Worm (Caenorhabditis elegans) whole organism, L4 larva: ENCODE data around the gene sprr-1.

Experiments
- D1046.2 ChIP-seq: fragments of 200-800 bp; sonication (Bioruptor generic); IDR thresholded peaks from 2 replicates; pipeline ENCODE4 v1.3.6; 2022; ENCODE audit warnings: missing genetic modification characterization, missing compliant biosample characterization
- F10B5.3 ChIP-seq: sonication (generic microtip); optimal IDR thresholded peaks from 2 replicates; lab custom pipeline; 2016; ENCODE audit warnings: mild to moderate bottlenecking, missing genetic modification characterization, missing compliant biosample characterization
- F26F4.8 ChIP-seq: fragments of 200-800 bp; sonication (Bioruptor generic); conservative IDR thresholded peaks from 2 replicates; pipeline ENCODE4 v1.3.6; 2022; ENCODE audit warnings: missing genetic modification characterization, missing compliant biosample characterization
- F37D6.2 ChIP-seq: sonication (generic microtip); optimal IDR thresholded peaks from 2 replicates; lab custom pipeline; 2016; ENCODE audit warnings: mild to moderate bottlenecking, missing genetic modification characterization, missing compliant biosample characterization
- F49E8.2 ChIP-seq: sonication (generic microtip); optimal IDR thresholded peaks from 2 replicates; lab custom pipeline; 2016; ENCODE audit warnings: missing compliant biosample characterization, mild to moderate bottlenecking, missing genetic modification characterization, borderline replicate concordance
- Y105C5A.15 ChIP-seq: fragments of 200-800 bp; sonication (Bioruptor generic); IDR thresholded peaks from 2 replicates; pipeline ENCODE4 v1.3.6; 2022; ENCODE audit warnings: missing genetic modification characterization, missing compliant biosample characterization
- Y75B8A.6 ChIP-seq: fragments of 200-800 bp; sonication (Bioruptor generic); IDR thresholded peaks from 2 replicates; pipeline ENCODE4 v1.3.6; 2022; ENCODE audit warnings: missing genetic modification reagents, missing genetic modification characterization, missing compliant biosample characterization
- aha-1 ChIP-seq: fragments of 150-350 bp; peaks from one replicate; lab custom pipeline; 2014; ENCODE audit warnings: missing biosample characterization, missing genetic modification characterization
- ama-1 ChIP-seq: fragments of 150-350 bp; optimal IDR thresholded peaks from 2 replicates; lab custom pipeline; 2014; ENCODE audit warnings: inconsistent platforms, mixed read lengths
- attf-4 ChIP-seq: sonication (generic microtip); optimal IDR thresholded peaks from 3 replicates; lab custom pipeline; 2017; ENCODE audit warnings: missing biosample characterization, missing genetic modification characterization
- ceh-44 ChIP-seq: fragments of 200-800 bp; sonication (Bioruptor generic); IDR thresholded peaks from 2 replicates; pipeline ENCODE4 v1.3.6; 2022; ENCODE audit warnings: missing genetic modification reagents, missing genetic modification characterization, missing compliant biosample characterization
- ceh-82 ChIP-seq: sonication (generic microtip); optimal IDR thresholded peaks from 2 replicates; lab custom pipeline; 2017; ENCODE audit warnings: missing biosample characterization, missing genetic modification characterization
- ces-1 ChIP-seq: fragments of 150-350 bp; sonication (generic microtip); optimal IDR thresholded peaks from 4 replicates; lab custom pipeline; 2014; ENCODE audit warnings: missing biosample characterization, missing genetic modification reagents, missing genetic modification characterization
- cey-2 ChIP-seq: sonication (generic microtip); optimal IDR thresholded peaks from 3 replicates; lab custom pipeline; 2017; ENCODE audit warnings: missing genetic modification characterization, mild to moderate bottlenecking, missing compliant biosample characterization, antibody characterized with exemption, borderline replicate concordance; ENCODE audit not compliant: insufficient read depth
- ctbp-1 ChIP-seq: fragments of 200-800 bp; sonication (Bioruptor generic); IDR thresholded peaks from 2 replicates; pipeline ENCODE4 v1.3.6; 2022; ENCODE audit warnings: missing genetic modification reagents, missing genetic modification characterization, missing compliant biosample characterization
- daf-12 ChIP-seq: fragments of 150-350 bp; optimal IDR thresholded peaks from 2 replicates; lab custom pipeline; 2014; ENCODE audit warnings: missing biosample characterization, missing genetic modification reagents, missing genetic modification characterization
- daf-16 ChIP-seq, 3 experiments: sonication (generic microtip); optimal IDR thresholded peaks; 2 replicates each; lab custom pipeline; 2016 to 2017; ENCODE audit warnings: missing genetic modification characterization in 3 of 3, missing genetic modification reagents in 3 of 3, mild to moderate bottlenecking in 2 of 3, missing compliant biosample characterization in 2 of 3, missing biosample characterization in 1 of 3, moderate library complexity in 1 of 3
- dmd-6 ChIP-seq: fragments of 200-800 bp; sonication (Bioruptor generic); IDR thresholded peaks from 2 replicates; pipeline ENCODE4 v1.3.6; 2022; ENCODE audit warnings: missing genetic modification reagents, missing genetic modification characterization, missing compliant biosample characterization
- dmd-8 ChIP-seq: fragments of 200-800 bp; sonication (Bioruptor generic); IDR thresholded peaks from 2 replicates; pipeline ENCODE4 v1.3.6; 2022; ENCODE audit warnings: missing genetic modification characterization, missing compliant biosample characterization
- dmd-9 ChIP-seq: fragments of 200-800 bp; sonication (Bioruptor generic); IDR thresholded peaks from 2 replicates; pipeline ENCODE4 v1.3.6; 2022; ENCODE audit warnings: missing genetic modification reagents, missing genetic modification characterization, missing compliant biosample characterization
- dpl-1 ChIP-seq: fragments of 150-350 bp; optimal IDR thresholded peaks from 2 replicates; lab custom pipeline; 2014; ENCODE audit warnings: missing biosample characterization, missing genetic modification reagents, missing genetic modification characterization
- dve-1 ChIP-seq: sonication (generic microtip); optimal IDR thresholded peaks from 2 replicates; lab custom pipeline; 2017; ENCODE audit warnings: antibody characterized with exemption, mild to moderate bottlenecking, missing genetic modification characterization, missing compliant biosample characterization; ENCODE audit not compliant: insufficient read depth
- fkh-10 ChIP-seq: fragments of 150-350 bp; optimal IDR thresholded peaks from 2 replicates; lab custom pipeline; 2014; ENCODE audit warnings: missing biosample characterization, missing genetic modification reagents, missing genetic modification characterization
- fos-1 ChIP-seq: fragments of 150-350 bp; optimal IDR thresholded peaks from 2 replicates; lab custom pipeline; 2014; ENCODE audit warnings: missing biosample characterization, missing genetic modification characterization
- hlh-11 ChIP-seq: fragments of 200-800 bp; sonication (Bioruptor generic); optimal IDR thresholded peaks from 2 replicates; lab custom pipeline; 2018; ENCODE audit warnings: mild to moderate bottlenecking, missing genetic modification characterization, missing compliant biosample characterization
- lim-7 ChIP-seq: fragments of 200-800 bp; sonication (Bioruptor generic); IDR thresholded peaks from 2 replicates; pipeline ENCODE4 v1.3.6; 2022; ENCODE audit warnings: missing genetic modification characterization, missing compliant biosample characterization
- lin-1 ChIP-seq: fragments of 200-800 bp; sonication (Bioruptor generic); IDR thresholded peaks from 2 replicates; pipeline ENCODE4 v1.3.6; 2022; ENCODE audit warnings: missing genetic modification reagents, missing genetic modification characterization, missing compliant biosample characterization
- lin-13 ChIP-seq: fragments of 150-350 bp; optimal IDR thresholded peaks from 2 replicates; lab custom pipeline; 2014; ENCODE audit warnings: missing biosample characterization, missing genetic modification reagents, missing genetic modification characterization
- lin-15B ChIP-seq: fragments of 150-350 bp; sonication (generic microtip); optimal IDR thresholded peaks from 3 replicates; lab custom pipeline; 2014; ENCODE audit warnings: missing biosample characterization, missing genetic modification characterization
- lin-29 ChIP-seq: fragments of 200-800 bp; sonication (Bioruptor generic); IDR thresholded peaks from 2 replicates; pipeline ENCODE4 v1.3.6; 2022; ENCODE audit warnings: missing genetic modification reagents, missing genetic modification characterization, missing compliant biosample characterization
- lin-38 ChIP-seq: fragments of 200-800 bp; sonication (Bioruptor generic); IDR thresholded peaks from 2 replicates; pipeline ENCODE4 v1.3.6; 2022; ENCODE audit warnings: missing genetic modification reagents, missing genetic modification characterization, missing compliant biosample characterization
- lsy-2 ChIP-seq, 2 experiments: fragments of 150-350 bp in 1 of 2; sonication (generic microtip) in 1 of 2; optimal IDR thresholded peaks; 2 replicates each; lab custom pipeline; 2014 to 2017; ENCODE audit warnings: missing biosample characterization in 2 of 2, missing genetic modification characterization in 2 of 2
- madf-5 ChIP-seq, 2 experiments: fragments of 200-800 bp; sonication (Bioruptor generic); IDR thresholded peaks; 2 replicates each; pipeline ENCODE4 v1.3.6; 2022; ENCODE audit warnings: missing compliant biosample characterization in 2 of 2, missing genetic modification characterization in 2 of 2
- madf-9 ChIP-seq: fragments of 200-800 bp; sonication (Bioruptor generic); conservative IDR thresholded peaks from 2 replicates; pipeline ENCODE4 v1.3.6; 2022; ENCODE audit warnings: missing genetic modification reagents, missing genetic modification characterization, missing compliant biosample characterization
- mdl-1 ChIP-seq, 2 experiments: fragments of 150-350 bp in 1 of 2; sonication (generic microtip) in 1 of 2; optimal IDR thresholded peaks; 2 replicates each; lab custom pipeline; 2014 to 2017; ENCODE audit warnings: missing biosample characterization in 2 of 2, missing genetic modification characterization in 2 of 2
- mdt-29 ChIP-seq: fragments of 200-800 bp; sonication (Bioruptor generic); IDR thresholded peaks from 2 replicates; pipeline ENCODE4 v1.3.6; 2022; ENCODE audit warnings: missing genetic modification reagents, missing genetic modification characterization, missing compliant biosample characterization
- mxl-2 ChIP-seq: fragments of 200-800 bp; sonication (Bioruptor generic); conservative IDR thresholded peaks from 2 replicates; pipeline ENCODE4 v1.3.6; 2022; ENCODE audit warnings: missing genetic modification reagents, missing genetic modification characterization, missing compliant biosample characterization
- mxl-3 ChIP-seq: fragments of 200-800 bp; sonication (Bioruptor generic); optimal IDR thresholded peaks from 2 replicates; lab custom pipeline; 2018; ENCODE audit warnings: mild to moderate bottlenecking, missing genetic modification characterization, missing compliant biosample characterization
- nhr-10 ChIP-seq: fragments of 150-350 bp; optimal IDR thresholded peaks from 2 replicates; lab custom pipeline; 2014; ENCODE audit warnings: missing biosample characterization, missing genetic modification characterization
- nhr-11 ChIP-seq: fragments of 150-350 bp; optimal IDR thresholded peaks from 2 replicates; lab custom pipeline; 2014; ENCODE audit warnings: missing biosample characterization, missing genetic modification characterization
- nhr-237 ChIP-seq: sonication (generic microtip); optimal IDR thresholded peaks from 2 replicates; lab custom pipeline; 2017; ENCODE audit warnings: missing biosample characterization, missing genetic modification characterization
- php-3 ChIP-seq: fragments of 200-800 bp; sonication (Bioruptor generic); IDR thresholded peaks from 2 replicates; pipeline ENCODE4 v1.3.6; 2022; ENCODE audit warnings: missing genetic modification reagents, missing genetic modification characterization, missing compliant biosample characterization
- pqm-1 ChIP-seq: sonication (generic microtip); optimal IDR thresholded peaks from 2 replicates; lab custom pipeline; 2017; ENCODE audit warnings: missing biosample characterization, missing genetic modification characterization
- sdz-12 ChIP-seq: fragments of 200-800 bp; sonication (Bioruptor generic); optimal IDR thresholded peaks from 2 replicates; lab custom pipeline; 2018; ENCODE audit warnings: mild to moderate bottlenecking, missing genetic modification characterization, missing compliant biosample characterization
- spr-3 ChIP-seq: fragments of 200-800 bp; sonication (Bioruptor generic); optimal IDR thresholded peaks from 2 replicates; lab custom pipeline; 2018; ENCODE audit warnings: mild to moderate bottlenecking, missing genetic modification characterization, missing compliant biosample characterization
- unc-130 ChIP-seq: sonication (generic microtip); optimal IDR thresholded peaks from 2 replicates; lab custom pipeline; 2016; ENCODE audit warnings: missing genetic modification reagents, missing genetic modification characterization, missing compliant biosample characterization
- unc-39 ChIP-seq: sonication (generic microtip); optimal IDR thresholded peaks from 2 replicates; lab custom pipeline; 2017; ENCODE audit warnings: missing biosample characterization, missing genetic modification characterization
- zfp-2 ChIP-seq: sonication (generic microtip); optimal IDR thresholded peaks from 2 replicates; lab custom pipeline; 2016; ENCODE audit warnings: mild to moderate bottlenecking, missing genetic modification characterization, missing compliant biosample characterization
- zfp-3 ChIP-seq: fragments of 200-800 bp; sonication (Bioruptor generic); conservative IDR thresholded peaks from 2 replicates; pipeline ENCODE4 v1.3.6; 2022; ENCODE audit warnings: missing genetic modification reagents, missing genetic modification characterization, missing compliant biosample characterization
- zip-11 ChIP-seq: fragments of 200-800 bp; sonication (Bioruptor generic); IDR thresholded peaks from 2 replicates; pipeline ENCODE4 v1.3.6; 2022; ENCODE audit warnings: missing genetic modification characterization, missing compliant biosample characterization
- zip-2 ChIP-seq: fragments of 150-350 bp; optimal IDR thresholded peaks from 2 replicates; lab custom pipeline; 2014; ENCODE audit warnings: missing biosample characterization, missing genetic modification characterization

Gene sprr-1

DNA sequence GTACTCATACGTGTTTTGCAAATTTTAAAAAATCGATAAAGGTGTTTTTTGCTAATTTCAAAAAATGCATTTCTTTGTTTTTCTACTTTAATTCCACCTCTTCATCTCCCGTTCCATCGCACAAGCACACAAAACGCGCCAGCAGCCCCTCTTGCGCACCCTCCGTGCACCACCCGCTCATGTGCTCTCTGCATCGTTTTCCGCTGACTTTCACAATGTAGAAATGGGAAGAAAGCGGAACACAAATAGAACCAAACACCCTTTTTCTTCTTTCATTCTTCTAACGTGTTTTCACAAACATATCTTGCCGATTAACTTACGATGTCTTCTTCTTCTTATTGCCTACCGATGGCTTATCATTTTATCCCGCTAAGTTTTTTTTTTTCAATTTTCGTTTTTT, 26.7 kb downstream of the sprr-1 start (continued):
- TF ChIP-seq ctbp-1 (peak; percentile 80), hlh-11 (tag; lab: Kevin White, UChicago) (peak; percentile 93), daf-16 (GFP tag; optimal IDR thresholded peaks at IDR 0.05; lab: Kevin White, UChicago) (peak in 1 of 2 experiments; percentile 59), daf-16 (tag; optimal IDR thresholded peaks at IDR 0.05; lab: Kevin White, UChicago) (peak; percentile 35), aha-1 (tag; lab: Kevin White, UChicago) (peak; percentile 99), unc-130 (no peak), fkh-10 (GFP tag; lab: Kevin White, UChicago) (peak; percentile 58), nhr-237 (tag; lab: Kevin White, UChicago) (no peak), pqm-1 (peak; percentile 16), attf-4 (tag; lab: Kevin White, UChicago) (no peak), unc-39 (tag; lab: Kevin White, UChicago) (no peak), zip-11 (GFP tag; lab: Robert Waterston, UW) (no peak), sdz-12 (GFP tag; lab: Kevin White, UChicago) (no peak), nhr-11 (peak; percentile 62), dve-1 (tag; lab: Kevin White, UChicago) (peak; percentile 94), ces-1 (peak; percentile 12), dmd-6 (peak; percentile 92), lim-7 (GFP tag; lab: Robert Waterston, UW) (no peak), cey-2 (tag; lab: Kevin White, UChicago) (no peak), F26F4.8 (GFP tag; lab: Robert Waterston, UW) (no peak), F10B5.3 (no peak), php-3 (GFP tag; lab: Robert Waterston, UW) (no peak), lin-1 (GFP tag; lab: Robert Waterston, UW) (peak; percentile 57; the same call in 1 of the 2 replicates), F37D6.2 (tag; lab: Kevin White, UChicago) (peak; percentile 80), zfp-2 (tag; lab: Kevin White, UChicago) (no peak), spr-3 (GFP tag; lab: Kevin White, UChicago) (no peak), zfp-3 (GFP tag; lab: Robert Waterston, UW) (peak; percentile 84), lin-13 (GFP tag; lab: Kevin White, UChicago) (peak; percentile 90), ama-1 (lab: Kevin White, UChicago) (peak; percentile 4), D1046.2 (no peak), Y75B8A.6 (GFP tag; lab: Robert Waterston, UW) (no peak), madf-5 (GFP tag; IDR thresholded peaks at IDR 0.05; lab: Robert Waterston, UW) (no peak), lin-15B (tag; lab: Kevin White, UChicago) (no peak), madf-9 (GFP tag; lab: Robert Waterston, UW) (peak; percentile 48; the same call in 1 of the 2 replicates), zip-2 (no peak), ceh-44 (0 out of 2 replicates have a peak, but pooled peaks have one; percentile 32), dpl-1 (GFP tag; lab: Kevin White, UChicago) (peak; percentile 69), nhr-10 (no peak), lin-29 (GFP tag; lab: Robert Waterston, UW) (no peak), mxl-2 (peak; percentile 50; the same call in 1 of the 2 replicates), fos-1 (no peak), lin-38 (GFP tag; lab: Robert Waterston, UW) (no peak), ceh-82 (no peak), daf-12 (tag; lab: Kevin White, UChicago) (no peak), F49E8.2 (tag; lab: Kevin White, UChicago) (no peak), mxl-3 (peak; percentile 87), Y105C5A.15 (no peak), lsy-2 (tag; optimal IDR thresholded peaks at IDR 0.05; lab: Kevin White, UChicago) (peak; percentile 69 to 84), dmd-8 (GFP tag; lab: Robert Waterston, UW) (no peak), mdt-29 (GFP tag; lab: Robert Waterston, UW) (peak; percentile 53; the same call in 1 of the 2 replicates), dmd-9 (peak; percentile 73; the same call in 1 of the 2 replicates), mdl-1 (tag; optimal IDR thresholded peaks at IDR 0.05; lab: Kevin White, UChicago) (peak; percentile 37 to 86)
